Worm (Caenorhabditis elegans) whole organism, L2 larva: ENCODE data around the gene Y47D3B.3.

Source experiments
- aly-2 ChIP-seq: fragments of 150-350 bp; optimal IDR thresholded peaks from 2 replicates; lab custom pipeline; 2014; ENCODE audit warnings: missing biosample characterization, missing genetic modification characterization
- blmp-1 ChIP-seq: sonication (generic microtip); optimal IDR thresholded peaks from 2 replicates; lab custom pipeline; 2017; ENCODE audit warnings: missing genetic modification characterization, mild to moderate bottlenecking, missing compliant biosample characterization, antibody characterized with exemption, moderate library complexity; ENCODE audit not compliant: insufficient read depth
- dmd-4 ChIP-seq: sonication (generic microtip); optimal IDR thresholded peaks from 2 replicates; lab custom pipeline; 2017; ENCODE audit warnings: missing biosample characterization, missing genetic modification characterization
- mdl-1 ChIP-seq, 2 experiments: fragments of 150-350 bp in 1 of 2; sonication (generic microtip) in 1 of 2; optimal IDR thresholded peaks; 2 replicates each; lab custom pipeline; 2017; ENCODE audit warnings: missing biosample characterization in 2 of 2, missing genetic modification characterization in 2 of 2
- nhr-12 ChIP-seq: fragments of 150-350 bp; optimal IDR thresholded peaks from 2 replicates; lab custom pipeline; 2014; ENCODE audit warnings: missing biosample characterization, missing genetic modification characterization
- nhr-237 ChIP-seq: fragments of 150-350 bp; optimal IDR thresholded peaks from 2 replicates; lab custom pipeline; 2014; ENCODE audit warnings: missing biosample characterization, missing genetic modification characterization
- nhr-25 ChIP-seq: fragments of 150-350 bp; sonication (generic microtip); optimal IDR thresholded peaks from 3 replicates; lab custom pipeline; 2014; ENCODE audit warnings: missing biosample characterization, missing genetic modification characterization
- nhr-6 ChIP-seq: fragments of 150-350 bp; optimal IDR thresholded peaks from 2 replicates; lab custom pipeline; 2014; ENCODE audit warnings: missing biosample characterization, missing genetic modification characterization
- snpc-4 ChIP-seq: fragments of 150-350 bp; optimal IDR thresholded peaks from 2 replicates; lab custom pipeline; 2014; ENCODE audit warnings: missing biosample characterization, missing genetic modification characterization
- unc-62 ChIP-seq: fragments of 150-350 bp; optimal IDR thresholded peaks from 2 replicates; lab custom pipeline; 2014; ENCODE audit warnings: missing biosample characterization, missing genetic modification reagents, missing genetic modification characterization
- ztf-1 ChIP-seq: fragments of 200-800 bp; sonication (Bioruptor generic); conservative IDR thresholded peaks from 2 replicates; pipeline ENCODE4 v1.3.6; 2022; ENCODE audit warnings: missing genetic modification characterization, missing compliant biosample characterization
- ztf-11 ChIP-seq: sonication (generic microtip); optimal IDR thresholded peaks from 2 replicates; lab custom pipeline; 2017; ENCODE audit warnings: missing biosample characterization, missing genetic modification characterization

DNA sequence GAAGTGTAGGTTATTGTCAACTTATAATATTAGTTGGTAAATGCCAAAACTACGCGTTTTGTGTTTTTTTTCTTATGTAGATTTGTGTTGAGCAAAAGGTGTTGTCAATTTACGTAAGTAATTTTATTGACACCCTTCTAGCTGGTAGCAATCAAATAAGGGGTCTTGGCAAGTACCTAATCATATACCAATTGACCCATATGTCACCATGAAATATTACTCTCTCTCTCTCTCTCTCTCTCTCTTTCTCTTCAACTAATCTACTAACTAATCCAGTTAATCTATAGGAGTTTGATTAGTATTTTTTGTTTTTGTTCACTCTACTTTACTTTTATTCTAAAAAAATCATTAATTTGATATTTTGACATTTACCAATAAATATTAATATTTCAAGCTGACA is 38.2 kb upstream of the Y47D3B.3 start:
- no peak for TF ChIP-seq ztf-11 (tag; lab: Kevin White, UChicago)
- no peak for TF ChIP-seq ztf-1 (GFP tag; lab: Robert Waterston, UW)
- no peak for TF ChIP-seq nhr-6 (tag; lab: Kevin White, UChicago)
- TF ChIP-seq blmp-1: no peak
- TF ChIP-seq nhr-25: no peak
- no peak for TF ChIP-seq snpc-4
- no peak for TF ChIP-seq nhr-237 (tag; lab: Kevin White, UChicago)
- TF ChIP-seq dmd-4 (tag; lab: Kevin White, UChicago): no peak
- no peak for TF ChIP-seq unc-62 (GFP tag; lab: Kevin White, UChicago)
- TF ChIP-seq mdl-1 (tag; optimal IDR thresholded peaks at IDR 0.05; lab: Kevin White, UChicago): no peak
- no peak for TF ChIP-seq nhr-12 (tag; lab: Kevin White, UChicago)
- no peak for TF ChIP-seq aly-2
